Fruit fly (Drosophila melanogaster): ENCODE data around the gene CG17036.

DNA sequence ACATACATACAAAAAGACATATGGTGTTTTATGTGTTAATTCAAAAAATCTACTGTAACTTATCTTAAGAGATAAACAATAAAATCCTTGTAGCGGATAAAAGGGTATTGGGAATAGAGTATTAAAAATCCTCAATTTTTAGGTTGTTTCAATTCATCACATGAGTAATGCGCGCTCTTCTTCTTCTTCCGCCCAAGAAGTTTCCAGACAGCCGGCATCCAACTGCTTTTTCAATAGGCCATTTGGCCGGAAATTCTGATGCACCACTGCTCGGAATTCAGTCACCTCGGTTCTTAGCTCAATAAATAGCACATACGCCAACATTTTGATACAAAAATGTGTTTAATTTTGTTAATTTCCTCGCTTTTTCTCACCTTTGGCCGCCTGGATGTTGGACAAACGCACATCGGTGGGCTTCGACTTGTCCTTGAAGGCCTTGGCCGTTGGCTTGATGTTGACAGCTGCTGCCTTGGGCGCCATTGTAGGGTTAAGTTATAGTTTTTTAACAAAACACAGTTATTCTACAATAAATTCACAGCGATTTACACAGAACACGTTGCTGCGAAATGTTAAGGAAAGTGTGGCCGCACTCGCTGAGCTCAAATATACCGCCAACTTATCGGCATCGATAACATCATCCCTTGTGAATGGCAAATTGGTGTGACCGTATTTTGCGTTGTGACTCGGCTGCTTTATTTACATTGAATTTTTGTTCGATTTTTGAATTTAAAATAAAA lies 8.0 kb downstream of the CG17036 start, which contains the start of the genes CCT4 and CG6153:
- TF ChIP-seq usp (GFP tag; optimal IDR thresholded peaks at IDR 0.05), result no peak
- no peak for TF ChIP-seq CG32264 (GFP tag; optimal IDR thresholded peaks at IDR 0.05)
- no peak for TF ChIP-seq fru (GFP tag; optimal IDR thresholded peaks at IDR 0.05)
- no peak for TF ChIP-seq pan (optimal IDR thresholded peaks at IDR 0.05)
